Worm (Caenorhabditis elegans): ENCODE results near the gene dhs-25.

- no peak for TF ChIP-seq dsc-1 (tag; optimal IDR thresholded peaks at IDR 0.05)
- TF ChIP-seq nhr-84 (tag; optimal IDR thresholded peaks at IDR 0.05): no peak
- TF ChIP-seq skn-1 (tag; optimal IDR thresholded peaks at IDR 0.05): no peak
- TF ChIP-seq unc-86 (tag; optimal IDR thresholded peaks at IDR 0.05): no peak
- no peak for TF ChIP-seq aly-2 (tag; optimal IDR thresholded peaks at IDR 0.05)
Measured at ce11 chrX:1487096-1487495, 764 bp downstream of the dhs-25 start.
